Worm (Caenorhabditis elegans): ENCODE data around the gene glr-7.

DNA sequence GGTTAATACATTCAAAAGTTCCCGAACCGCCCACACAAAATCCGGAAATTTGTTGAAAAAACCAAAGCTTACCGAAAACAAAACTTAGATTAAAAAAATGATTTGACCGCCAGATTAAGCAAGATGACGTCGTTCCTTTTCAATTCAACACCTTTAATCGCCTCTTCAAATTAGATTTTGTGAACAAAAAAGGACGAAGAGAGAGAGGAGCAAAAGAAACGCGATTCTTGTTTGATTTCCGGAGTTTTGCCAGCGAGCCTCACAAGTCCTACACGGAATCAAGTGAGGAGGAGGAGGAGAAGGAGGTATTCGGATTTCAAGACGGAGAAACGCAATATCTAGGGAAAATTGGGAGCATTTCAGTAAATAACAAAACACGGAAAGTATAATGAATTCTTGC lies 37.8 kb upstream of the glr-7 start:
- no peak for TF ChIP-seq tbx-2 (tag; optimal IDR thresholded peaks at IDR 0.05)
- no peak for TF ChIP-seq eyg-1 (tag; optimal IDR thresholded peaks at IDR 0.05)
- TF ChIP-seq elt-4 (tag; optimal IDR thresholded peaks at IDR 0.05) = no peak
- TF ChIP-seq dmd-4 (tag; optimal IDR thresholded peaks at IDR 0.05; ENCODE audit: borderline replicate concordance) = no peak
- TF ChIP-seq C38D4.7 (GFP tag; optimal IDR thresholded peaks at IDR 0.05) = no peak
- TF ChIP-seq unc-55 (GFP tag; optimal IDR thresholded peaks at IDR 0.05) = no peak
- no peak for TF ChIP-seq madf-2 (tag; optimal IDR thresholded peaks at IDR 0.05)
